ENCODE assay signal across 1 fruit fly cellular context in the genomic region with DNA sequence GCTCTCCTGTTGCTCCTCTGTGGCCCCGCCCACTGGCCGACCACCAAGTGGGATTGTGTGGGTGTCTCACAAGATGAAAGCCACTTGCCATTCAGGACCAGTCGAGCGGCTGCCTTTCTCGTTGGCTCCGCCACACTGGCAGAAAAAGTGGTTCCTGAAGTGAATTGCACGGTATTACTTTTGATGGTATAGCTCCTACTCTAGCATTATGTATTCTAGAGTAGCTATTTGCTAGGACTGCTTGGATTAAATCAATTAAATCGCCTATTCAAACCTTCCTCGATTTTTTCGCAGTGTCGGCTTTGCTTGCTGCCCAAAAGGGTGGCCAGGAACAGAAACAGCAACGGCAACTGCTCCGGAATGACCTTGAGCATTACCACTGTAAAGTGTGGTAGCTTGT.
A peak's percentile ranks its signal among the peaks of the same experiment; 100 is the strongest.
TF ChIP-seq lines count a peak whose summit lies in the region.

No protein-coding gene starts in this region.

TF ChIP-seq in whole organism, embryonic, 481 proteins besides CTCF, POLR2A, EP300 and RAD21 (continued from another document and continues in another):
- TF ChIP-seq Camta (GFP tag; optimal IDR thresholded peaks at IDR 0.05; lab: Kevin White, UChicago) (no peak), CG30431 (GFP tag; optimal IDR thresholded peaks at IDR 0.05; lab: Kevin White, UChicago) (no peak), CG4730 (GFP tag; IDR thresholded peaks at IDR 0.05; lab: Robert Waterston, UW) (peak; percentile 22; the same call in 1 of the 2 replicates), HmgZ (tag; optimal IDR thresholded peaks at IDR 0.05; lab: Kevin White, UChicago) (no peak), fd102C (GFP tag; optimal IDR thresholded peaks at IDR 0.05; lab: Kevin White, UChicago) (no peak), p53 (GFP tag; optimal IDR thresholded peaks at IDR 0.05; lab: Kevin White, UChicago) (no peak), CG17328 (GFP tag; IDR thresholded peaks at IDR 0.05; lab: Robert Waterston, UW) (no peak), HLH3B (GFP tag; IDR thresholded peaks at IDR 0.05; lab: Robert Waterston, UW) (peak; percentile 58), nom (GFP tag; optimal IDR thresholded peaks at IDR 0.05; lab: Kevin White, UChicago) (no peak), mam (GFP tag; optimal IDR thresholded peaks at IDR 0.05; lab: Kevin White, UChicago) (peak; percentile 66), grn (GFP tag; optimal IDR thresholded peaks at IDR 0.05; lab: Kevin White, UChicago) (no peak), Eip74EF (GFP tag; optimal IDR thresholded peaks at IDR 0.05; lab: Kevin White, UChicago) (no peak), sqz (GFP tag; optimal IDR thresholded peaks at IDR 0.05; lab: Kevin White, UChicago) (no peak), Rx (GFP tag; IDR thresholded peaks at IDR 0.05; lab: Robert Waterston, UW) (no peak), CG12299 (tag; optimal IDR thresholded peaks at IDR 0.05; lab: Kevin White, UChicago) (no peak), Ravus (GFP tag; IDR thresholded peaks at IDR 0.05; lab: Robert Waterston, UW) (no peak), B-H1 (GFP tag; IDR thresholded peaks at IDR 0.05; lab: Robert Waterston, UW) (no peak; the same call in 2 of the 3 replicates), CG30020 (tag; optimal IDR thresholded peaks at IDR 0.05; lab: Kevin White, UChicago) (no peak), Gsc (GFP tag; IDR thresholded peaks at IDR 0.05; lab: Robert Waterston, UW) (no peak), Dip2 (GFP tag; IDR thresholded peaks at IDR 0.05; lab: Robert Waterston, UW) (no peak), Ptx1 (GFP tag; IDR thresholded peaks at IDR 0.05; lab: Robert Waterston, UW) (peak; percentile 56), kah (GFP tag; optimal IDR thresholded peaks at IDR 0.05; lab: Kevin White, UChicago) (no peak), CG9876 (GFP tag; optimal IDR thresholded peaks at IDR 0.05; lab: Kevin White, UChicago) (no peak), CG2199 (GFP tag; IDR thresholded peaks at IDR 0.05; lab: Robert Waterston, UW) (no peak), amos (GFP tag; IDR thresholded peaks at IDR 0.05; lab: Robert Waterston, UW; ENCODE audit: partially characterized antibody) (no peak), CG8089 (GFP tag; optimal IDR thresholded peaks at IDR 0.05; lab: Kevin White, UChicago) (no peak), wor (GFP tag; IDR thresholded peaks at IDR 0.05; lab: Robert Waterston, UW) (no peak), BEAF-32 (GFP tag; optimal IDR thresholded peaks at IDR 0.05; lab: Kevin White, UChicago) (no peak), disco-r (GFP tag; optimal IDR thresholded peaks at IDR 0.05; lab: Kevin White, UChicago) (no peak), en (GFP tag; optimal IDR thresholded peaks at IDR 0.05; lab: Kevin White, UChicago) (no peak), CG6791 (GFP tag; IDR thresholded peaks at IDR 0.05; lab: Robert Waterston, UW; ENCODE audit: partially characterized antibody) (no peak), hb (GFP tag; IDR thresholded peaks at IDR 0.05; lab: Robert Waterston, UW; ENCODE audit: partially characterized antibody) (no peak), eyg (GFP tag; optimal IDR thresholded peaks at IDR 0.05; lab: Kevin White, UChicago) (no peak), CG14667 (GFP tag; IDR thresholded peaks at IDR 0.05; lab: Robert Waterston, UW) (peak; percentile 37; the same call in 1 of the 2 replicates), Dip3 (GFP tag; optimal IDR thresholded peaks at IDR 0.05; lab: Kevin White, UChicago) (no peak), YL-1 (GFP tag; optimal IDR thresholded peaks at IDR 0.05; lab: Kevin White, UChicago) (no peak), rib (GFP tag; IDR thresholded peaks at IDR 0.05; lab: Robert Waterston, UW) (peak; percentile 39; the same call in 1 of the 2 replicates), seq (GFP tag; IDR thresholded peaks at IDR 0.05; lab: Robert Waterston, UW) (0 out of 2 replicates have a peak, but pooled peaks have one; percentile 19), ERR (GFP tag; optimal IDR thresholded peaks at IDR 0.05; lab: Kevin White, UChicago) (no peak), tx (GFP tag; optimal IDR thresholded peaks at IDR 0.05; lab: Kevin White, UChicago) (no peak), vvl (GFP tag; IDR thresholded peaks at IDR 0.05; lab: Robert Waterston, UW) (peak; percentile 54; the same call in 1 of the 2 replicates), ftz-f1 (GFP tag; optimal IDR thresholded peaks at IDR 0.05; lab: Kevin White, UChicago) (no peak), caup (GFP tag; optimal IDR thresholded peaks at IDR 0.05; lab: Kevin White, UChicago; ENCODE audit: severe bottlenecking) (peak; percentile 27), klu (GFP tag; IDR thresholded peaks at IDR 0.05; lab: Robert Waterston, UW) (no peak), CG34224 (GFP tag; IDR thresholded peaks at IDR 0.05; lab: Robert Waterston, UW; ENCODE audit: partially characterized antibody) (no peak), CG11456 (GFP tag; IDR thresholded peaks at IDR 0.05; lab: Robert Waterston, UW) (peak; percentile 67; the same call in 2 of the 3 replicates), CG14014 (GFP tag; IDR thresholded peaks at IDR 0.05; lab: Robert Waterston, UW) (no peak; the same call in 1 of the 2 replicates), Dad (GFP tag; optimal IDR thresholded peaks at IDR 0.05; lab: Kevin White, UChicago) (peak; percentile 34), dm (GFP tag; optimal IDR thresholded peaks at IDR 0.05; lab: Kevin White, UChicago) (no peak), jumu (GFP tag; optimal IDR thresholded peaks at IDR 0.05; lab: Kevin White, UChicago) (no peak), CG2129 (GFP tag; IDR thresholded peaks at IDR 0.05; lab: Robert Waterston, UW; ENCODE audit: partially characterized antibody) (no peak), CG18619 (GFP tag; optimal IDR thresholded peaks at IDR 0.05; lab: Kevin White, UChicago) (no peak), Deaf1 (tag; optimal IDR thresholded peaks at IDR 0.05; lab: Kevin White, UChicago) (peak; percentile 15), bcd (GFP tag; optimal IDR thresholded peaks at IDR 0.05; lab: Kevin White, UChicago) (peak; percentile 33), shn (GFP tag; optimal IDR thresholded peaks at IDR 0.05; lab: Kevin White, UChicago) (no peak), Ets97D (GFP tag; optimal IDR thresholded peaks at IDR 0.05; lab: Kevin White, UChicago) (no peak), dan (GFP tag; IDR thresholded peaks at IDR 0.05; lab: Robert Waterston, UW) (no peak), CG17912 (GFP tag; optimal IDR thresholded peaks at IDR 0.05; lab: Kevin White, UChicago) (no peak), CG5245 (GFP tag; optimal IDR thresholded peaks at IDR 0.05; lab: Kevin White, UChicago) (no peak), phol (tag; optimal IDR thresholded peaks at IDR 0.05; lab: Kevin White, UChicago) (peak; percentile 26), NC2α (GFP tag; optimal IDR thresholded peaks at IDR 0.05; lab: Kevin White, UChicago) (no peak), CG17385 (GFP tag; optimal IDR thresholded peaks at IDR 0.05; lab: Kevin White, UChicago) (no peak), CG2678 (tag; optimal IDR thresholded peaks at IDR 0.05; lab: Kevin White, UChicago) (peak; percentile 71), ap (GFP tag; IDR thresholded peaks at IDR 0.05; lab: Robert Waterston, UW) (no peak), CG43689 (GFP tag; IDR thresholded peaks at IDR 0.05; lab: Robert Waterston, UW) (no peak), Fer1 (GFP tag; optimal IDR thresholded peaks at IDR 0.05; lab: Kevin White, UChicago) (peak; percentile 82), Blimp-1 (GFP tag; optimal IDR thresholded peaks at IDR 0.05; lab: Kevin White, UChicago) (no peak), CG34376 (GFP tag; optimal IDR thresholded peaks at IDR 0.05; lab: Kevin White, UChicago) (no peak), CG4820 (GFP tag; optimal IDR thresholded peaks at IDR 0.05; lab: Kevin White, UChicago) (no peak), Sox102F (GFP tag; optimal IDR thresholded peaks at IDR 0.05; lab: Kevin White, UChicago) (no peak), CG10321 (GFP tag; IDR thresholded peaks at IDR 0.05; lab: Robert Waterston, UW) (no peak), CG16815 (GFP tag; optimal IDR thresholded peaks at IDR 0.05; lab: Kevin White, UChicago) (no peak), CG9817 (tag; optimal IDR thresholded peaks at IDR 0.05; lab: Kevin White, UChicago) (no peak), CG12155 (GFP tag; optimal IDR thresholded peaks at IDR 0.05; lab: Kevin White, UChicago) (no peak), pros (GFP tag; optimal IDR thresholded peaks at IDR 0.05; lab: Kevin White, UChicago) (no peak), CG11723 (GFP tag; optimal IDR thresholded peaks at IDR 0.05; lab: Kevin White, UChicago) (no peak), Atf-2 (GFP tag; optimal IDR thresholded peaks at IDR 0.05; lab: Kevin White, UChicago) (no peak), CG11093 (GFP tag; IDR thresholded peaks at IDR 0.05; lab: Robert Waterston, UW) (no peak), Pdp1 (GFP tag; optimal IDR thresholded peaks at IDR 0.05; lab: Kevin White, UChicago) (no peak), zen2 (GFP tag; IDR thresholded peaks at IDR 0.05; lab: Robert Waterston, UW; ENCODE audit: partially characterized antibody) (no peak), lola (GFP tag; optimal IDR thresholded peaks at IDR 0.05; lab: Kevin White, UChicago) (no peak), insv (GFP tag; optimal IDR thresholded peaks at IDR 0.05; lab: Kevin White, UChicago) (no peak), bigmax (GFP tag; optimal IDR thresholded peaks at IDR 0.05; lab: Kevin White, UChicago) (no peak), Scr (GFP tag; IDR thresholded peaks at IDR 0.05; lab: Robert Waterston, UW; ENCODE audit: partially characterized antibody) (no peak), CG13775 (GFP tag; optimal IDR thresholded peaks at IDR 0.05; lab: Kevin White, UChicago) (no peak), unc-4 (GFP tag; IDR thresholded peaks at IDR 0.05; lab: Robert Waterston, UW; ENCODE audit: partially characterized antibody) (no peak), pum (GFP tag; optimal IDR thresholded peaks at IDR 0.05; lab: Kevin White, UChicago) (no peak), repo (GFP tag; optimal IDR thresholded peaks at IDR 0.05; lab: Kevin White, UChicago) (peak; percentile 12), CG14965 (GFP tag; optimal IDR thresholded peaks at IDR 0.05; lab: Kevin White, UChicago; ENCODE audit: borderline replicate concordance) (no peak), Sry-δ (GFP tag; optimal IDR thresholded peaks at IDR 0.05; lab: Kevin White, UChicago) (no peak), tio (GFP tag; optimal IDR thresholded peaks at IDR 0.05; lab: Kevin White, UChicago) (no peak), Aef1 (GFP tag; IDR thresholded peaks at IDR 0.05; lab: Robert Waterston, UW) (0 out of 3 replicates have a peak, but pooled peaks have one; percentile 27), D (optimal IDR thresholded peaks at IDR 0.05; lab: Kevin White, UChicago) (no peak), D (GFP tag; optimal IDR thresholded peaks at IDR 0.05; lab: Kevin White, UChicago) (no peak), danr (GFP tag; IDR thresholded peaks at IDR 0.05; lab: Robert Waterston, UW) (no peak), tin (GFP tag; optimal IDR thresholded peaks at IDR 0.05; lab: Kevin White, UChicago) (no peak), CG5953 (GFP tag; IDR thresholded peaks at IDR 0.05; lab: Robert Waterston, UW) (no peak), CG1602 (GFP tag; optimal IDR thresholded peaks at IDR 0.05; lab: Kevin White, UChicago) (no peak), CG10267 (tag; optimal IDR thresholded peaks at IDR 0.05; lab: Kevin White, UChicago) (no peak), Dp (GFP tag; optimal IDR thresholded peaks at IDR 0.05; lab: Kevin White, UChicago) (no peak), prd (optimal IDR thresholded peaks at IDR 0.05; lab: Kevin White, UChicago) (no peak), prd (GFP tag; IDR thresholded peaks at IDR 0.05; lab: Robert Waterston, UW) (peak; percentile 63), pb (GFP tag; optimal IDR thresholded peaks at IDR 0.05; lab: Kevin White, UChicago) (no peak), kay (GFP tag; optimal IDR thresholded peaks at IDR 0.05; lab: Kevin White, UChicago) (no peak), NK7.1 (GFP tag; optimal IDR thresholded peaks at IDR 0.05; lab: Kevin White, UChicago) (no peak), CrebB (tag; optimal IDR thresholded peaks at IDR 0.05; lab: Kevin White, UChicago) (no peak), yki (optimal IDR thresholded peaks at IDR 0.05; lab: Kevin White, UChicago) (no peak), schlank (tag; optimal IDR thresholded peaks at IDR 0.05; lab: Kevin White, UChicago) (no peak), ewg (GFP tag; optimal IDR thresholded peaks at IDR 0.05; lab: Kevin White, UChicago) (no peak), Lhr (GFP tag; optimal IDR thresholded peaks at IDR 0.05; lab: Kevin White, UChicago) (no peak), CG13894 (tag; optimal IDR thresholded peaks at IDR 0.05; lab: Kevin White, UChicago) (peak; percentile 51), CG16813 (GFP tag; IDR thresholded peaks at IDR 0.05; lab: Robert Waterston, UW; ENCODE audit: partially characterized antibody) (no peak), CG6254 (GFP tag; optimal IDR thresholded peaks at IDR 0.05; lab: Kevin White, UChicago) (no peak), Dll (GFP tag; IDR thresholded peaks at IDR 0.05; lab: Robert Waterston, UW; ENCODE audit: partially characterized antibody) (no peak), ATbp (GFP tag; optimal IDR thresholded peaks at IDR 0.05; lab: Kevin White, UChicago) (no peak), gsb (GFP tag; IDR thresholded peaks at IDR 0.05; lab: Robert Waterston, UW) (0 out of 2 replicates have a peak, but pooled peaks have one; percentile 17), BtbVII (GFP tag; optimal IDR thresholded peaks at IDR 0.05; lab: Kevin White, UChicago) (peak; percentile 44), Ssrp (tag; optimal IDR thresholded peaks at IDR 0.05; lab: Kevin White, UChicago) (no peak), E2f1 (GFP tag; IDR thresholded peaks at IDR 0.05; lab: Robert Waterston, UW) (peak; percentile 25; the same call in 1 of the 2 replicates), sd (tag; optimal IDR thresholded peaks at IDR 0.05; lab: Kevin White, UChicago) (no peak), gcm2 (GFP tag; optimal IDR thresholded peaks at IDR 0.05; lab: Kevin White, UChicago) (no peak), CG10543 (GFP tag; optimal IDR thresholded peaks at IDR 0.05; lab: Kevin White, UChicago) (no peak), CG3407 (GFP tag; optimal IDR thresholded peaks at IDR 0.05; lab: Kevin White, UChicago) (no peak), Dbx (GFP tag; IDR thresholded peaks at IDR 0.05; lab: Robert Waterston, UW) (peak; percentile 78; the same call in 2 of the 3 replicates), CG1233 (GFP tag; optimal IDR thresholded peaks at IDR 0.05; lab: Kevin White, UChicago) (peak; percentile 24), Taf1 (GFP tag; IDR thresholded peaks at IDR 0.05; lab: Robert Waterston, UW) (peak; percentile 10; the same call in 1 of the 2 replicates), emc (GFP tag; optimal IDR thresholded peaks at IDR 0.05; lab: Kevin White, UChicago) (peak; percentile 20), Hr78 (GFP tag; optimal IDR thresholded peaks at IDR 0.05; lab: Kevin White, UChicago) (no peak), Oli (tag; optimal IDR thresholded peaks at IDR 0.05; lab: Kevin White, UChicago) (no peak), CG12219 (GFP tag; optimal IDR thresholded peaks at IDR 0.05; lab: Kevin White, UChicago) (no peak)
